Worm (Caenorhabditis elegans) whole organism, early embryonic: Measurements from ENCODE around the gene ZC84.1.

Experiments used
- ama-1 ChIP-seq: fragments of 150-350 bp; optimal IDR thresholded peaks from 2 replicates; lab custom pipeline; 2014
- flt-1 ChIP-seq: fragments of 200-800 bp; sonication (Bioruptor generic); IDR thresholded peaks from 2 replicates; pipeline ENCODE4 v1.3.6; 2022; ENCODE audit warnings: missing genetic modification characterization, missing compliant biosample characterization
- hmg-4 ChIP-seq: fragments of 200-800 bp; sonication (Bioruptor generic); optimal IDR thresholded peaks from 2 replicates; lab custom pipeline; 2018; ENCODE audit warnings: mild to moderate bottlenecking, missing genetic modification characterization, missing compliant biosample characterization
- hnd-1 ChIP-seq: sonication (generic microtip); optimal IDR thresholded peaks from 2 replicates; lab custom pipeline; 2016; ENCODE audit warnings: missing genetic modification characterization, missing compliant biosample characterization

ce11 chrIII:9177874-9178273 is 28.2 kb downstream of the ZC84.1 start:
- TF ChIP-seq ama-1 (no peak), flt-1 (GFP tag; lab: Robert Waterston, UW) (no peak), hnd-1 (tag; lab: Kevin White, UChicago) (no peak), hmg-4 (GFP tag; lab: Kevin White, UChicago) (no peak)
